Worm (Caenorhabditis elegans): Measurements from ENCODE around the gene tag-329.

Gene tag-329

ce11 chrV:9534621-9535020 is at the start of gene tag-329:
TSS of gene tag-329 (plus strand) at chrV:9534921.
- TF ChIP-seq hmbx-1 (tag; optimal IDR thresholded peaks at IDR 0.05) (no peak), ama-1 (optimal IDR thresholded peaks at IDR 0.05) (no peak), hnd-1 (tag; optimal IDR thresholded peaks at IDR 0.05) (no peak), hmg-4 (GFP tag; optimal IDR thresholded peaks at IDR 0.05) (no peak), sea-1 (GFP tag; conservative IDR thresholded peaks at IDR 0.05) (no peak), ceh-13 (GFP tag; optimal IDR thresholded peaks at IDR 0.05) (no peak), ceh-36 (tag; optimal IDR thresholded peaks at IDR 0.05) (no peak), aly-1 (tag; optimal IDR thresholded peaks at IDR 0.05) (no peak), pes-1 (GFP tag; IDR thresholded peaks at IDR 0.05) (no peak), tbx-37 (GFP tag; conservative IDR thresholded peaks at IDR 0.05) (no peak), ets-7 (tag; optimal IDR thresholded peaks at IDR 0.05) (no peak), scrt-1 (GFP tag; IDR thresholded peaks at IDR 0.05) (no peak), tbx-11 (GFP tag; IDR thresholded peaks at IDR 0.05) (no peak)

ce11 chrV:9485508-9485907 is 49.2 kb upstream of the tag-329 start:
- TF ChIP-seq tbx-37 (GFP tag; conservative IDR thresholded peaks at IDR 0.05) (no peak), ama-1 (optimal IDR thresholded peaks at IDR 0.05) (no peak), tbx-11 (GFP tag; IDR thresholded peaks at IDR 0.05) (no peak), ceh-36 (tag; optimal IDR thresholded peaks at IDR 0.05) (no peak), hnd-1 (tag; optimal IDR thresholded peaks at IDR 0.05) (no peak), tra-4 (tag; optimal IDR thresholded peaks at IDR 0.05) (no peak), hmg-4 (GFP tag; optimal IDR thresholded peaks at IDR 0.05) (no peak), ets-7 (tag; optimal IDR thresholded peaks at IDR 0.05) (no peak), ceh-13 (GFP tag; optimal IDR thresholded peaks at IDR 0.05) (no peak), flt-1 (GFP tag; IDR thresholded peaks at IDR 0.05) (no peak), pes-1 (GFP tag; IDR thresholded peaks at IDR 0.05) (no peak), F13C5.2 (tag; optimal IDR thresholded peaks at IDR 0.05) (no peak), hmbx-1 (tag; optimal IDR thresholded peaks at IDR 0.05) (no peak), sea-1 (GFP tag; conservative IDR thresholded peaks at IDR 0.05) (no peak), aly-1 (tag; optimal IDR thresholded peaks at IDR 0.05) (no peak), B0310.2 (tag; optimal IDR thresholded peaks at IDR 0.05) (no peak), scrt-1 (GFP tag; IDR thresholded peaks at IDR 0.05) (no peak)

DNA sequence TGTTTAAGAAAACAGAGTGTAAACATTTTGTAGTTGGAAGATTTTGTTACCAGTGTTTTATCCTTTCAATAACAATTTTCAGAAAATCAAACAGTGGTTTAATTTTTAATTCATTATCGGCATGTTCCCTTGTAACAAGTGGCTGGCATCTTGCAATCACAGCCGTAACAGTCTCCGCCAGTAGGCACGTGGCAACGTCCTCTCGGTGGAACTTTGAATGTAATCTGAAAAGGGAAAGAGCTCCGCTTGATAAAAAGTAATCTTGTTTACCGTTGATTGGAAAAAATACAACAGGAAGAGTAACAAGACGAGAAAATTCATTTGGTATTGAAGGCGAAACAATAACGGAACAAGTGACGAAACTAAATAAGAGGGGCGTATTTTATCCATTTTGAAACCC is 45.3 kb upstream of the tag-329 start, which contains the start of gene K06A4.10:
Gene K06A4.10 (minus strand): TSS at position 390 of the 400 bp plus-strand sequence.
- TF ChIP-seq F13C5.2 (tag; optimal IDR thresholded peaks at IDR 0.05) (no peak), sea-1 (GFP tag; conservative IDR thresholded peaks at IDR 0.05) (no peak), aly-1 (tag; optimal IDR thresholded peaks at IDR 0.05) (no peak), scrt-1 (GFP tag; IDR thresholded peaks at IDR 0.05) (no peak), ceh-36 (tag; optimal IDR thresholded peaks at IDR 0.05) (no peak), ama-1 (optimal IDR thresholded peaks at IDR 0.05) (no peak), hmbx-1 (tag; optimal IDR thresholded peaks at IDR 0.05) (no peak), tbx-37 (GFP tag; conservative IDR thresholded peaks at IDR 0.05) (no peak), ets-7 (tag; optimal IDR thresholded peaks at IDR 0.05) (no peak), tra-4 (tag; optimal IDR thresholded peaks at IDR 0.05) (no peak), tbx-11 (GFP tag; IDR thresholded peaks at IDR 0.05) (no peak), flt-1 (GFP tag; IDR thresholded peaks at IDR 0.05) (no peak), pes-1 (GFP tag; IDR thresholded peaks at IDR 0.05) (no peak)

DNA sequence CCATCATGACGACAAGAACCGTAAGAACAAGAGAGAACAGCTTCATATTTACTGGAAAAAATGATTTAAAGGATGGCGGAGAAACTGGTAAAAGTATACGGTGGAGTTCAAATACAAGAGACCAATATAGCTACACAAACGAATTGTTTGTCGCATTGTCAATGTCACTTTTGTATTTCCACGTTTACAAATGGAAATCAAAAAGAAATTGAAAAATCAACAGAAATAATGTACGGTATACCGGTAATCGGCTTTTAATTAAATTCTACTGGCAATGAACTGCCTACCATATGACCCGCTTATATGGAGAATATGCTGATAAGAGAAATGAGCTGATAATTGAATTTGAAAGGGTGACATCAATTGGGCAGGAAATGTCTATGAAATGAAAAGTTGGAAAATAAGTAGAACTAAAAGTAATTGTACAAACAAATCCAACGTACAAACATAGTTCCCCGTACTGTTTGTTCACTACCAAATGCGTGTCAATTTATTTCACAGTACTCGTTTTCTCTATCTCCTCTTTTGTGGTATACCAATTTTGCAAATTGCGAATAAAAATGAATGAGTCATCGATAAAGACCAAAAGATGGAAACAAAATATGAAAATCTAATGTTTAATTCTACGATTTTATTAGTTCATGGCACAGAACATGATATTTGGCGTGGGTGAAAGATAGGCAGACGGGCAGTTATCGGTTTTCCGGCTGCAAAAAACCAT is 43.1 kb upstream of the tag-329 start, which contains the start of gene K06A4.7:
Gene K06A4.7 (minus strand): TSS at position 51 of the 721 bp plus-strand sequence.
- no peak for TF ChIP-seq F13C5.2 (tag; optimal IDR thresholded peaks at IDR 0.05)
- TF ChIP-seq flt-1 (GFP tag; IDR thresholded peaks at IDR 0.05): no peak
- TF ChIP-seq hnd-1 (tag; optimal IDR thresholded peaks at IDR 0.05): no peak
- no peak for TF ChIP-seq aly-1 (tag; optimal IDR thresholded peaks at IDR 0.05)
- no peak for TF ChIP-seq ets-7 (tag; optimal IDR thresholded peaks at IDR 0.05)
- TF ChIP-seq sea-1 (GFP tag; conservative IDR thresholded peaks at IDR 0.05): no peak
- TF ChIP-seq hmg-4 (GFP tag; optimal IDR thresholded peaks at IDR 0.05): no peak
- TF ChIP-seq ceh-13 (GFP tag; optimal IDR thresholded peaks at IDR 0.05): no peak
- TF ChIP-seq pes-1 (GFP tag; IDR thresholded peaks at IDR 0.05): no peak
- no peak for TF ChIP-seq hmbx-1 (tag; optimal IDR thresholded peaks at IDR 0.05)
- TF ChIP-seq tbx-11 (GFP tag; IDR thresholded peaks at IDR 0.05): no peak
- TF ChIP-seq tra-4 (tag; optimal IDR thresholded peaks at IDR 0.05): no peak
- TF ChIP-seq tbx-37 (GFP tag; conservative IDR thresholded peaks at IDR 0.05): no peak
- no peak for TF ChIP-seq ama-1 (optimal IDR thresholded peaks at IDR 0.05)
- no peak for TF ChIP-seq ceh-36 (tag; optimal IDR thresholded peaks at IDR 0.05)
- TF ChIP-seq scrt-1 (GFP tag; IDR thresholded peaks at IDR 0.05): no peak

DNA sequence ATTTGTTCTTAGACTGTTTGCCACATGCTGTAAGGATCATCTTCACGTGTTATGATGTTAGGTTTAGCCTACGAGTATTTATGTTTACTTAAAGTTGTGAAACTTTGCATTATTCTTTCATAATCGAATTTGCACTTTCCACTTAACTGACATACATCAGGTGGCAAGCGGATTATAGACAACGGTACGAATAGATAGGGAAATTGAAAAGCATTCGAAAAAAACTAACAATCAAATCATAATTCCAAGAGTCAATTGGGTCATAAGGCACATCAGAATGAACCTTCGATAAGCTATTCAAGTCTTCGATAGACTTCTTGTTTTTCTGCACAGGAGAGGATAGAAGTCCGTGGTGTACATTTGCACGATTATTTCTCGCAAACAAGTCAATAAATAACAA is 42.3 kb upstream of the tag-329 start:
- no peak for TF ChIP-seq ama-1 (optimal IDR thresholded peaks at IDR 0.05)
- TF ChIP-seq scrt-1 (GFP tag; IDR thresholded peaks at IDR 0.05): no peak
- no peak for TF ChIP-seq hnd-1 (tag; optimal IDR thresholded peaks at IDR 0.05)

- TF ChIP-seq tbx-37 (GFP tag; conservative IDR thresholded peaks at IDR 0.05) (no peak), ceh-36 (tag; optimal IDR thresholded peaks at IDR 0.05) (no peak), hmg-4 (GFP tag; optimal IDR thresholded peaks at IDR 0.05) (no peak), aly-1 (tag; optimal IDR thresholded peaks at IDR 0.05) (no peak), hnd-1 (tag; optimal IDR thresholded peaks at IDR 0.05) (no peak), tbx-11 (GFP tag; IDR thresholded peaks at IDR 0.05) (no peak), ama-1 (optimal IDR thresholded peaks at IDR 0.05) (no peak), tra-4 (tag; optimal IDR thresholded peaks at IDR 0.05) (no peak), F13C5.2 (tag; optimal IDR thresholded peaks at IDR 0.05) (no peak), ets-7 (tag; optimal IDR thresholded peaks at IDR 0.05) (no peak), hmbx-1 (tag; optimal IDR thresholded peaks at IDR 0.05) (no peak), B0310.2 (tag; optimal IDR thresholded peaks at IDR 0.05) (no peak), ceh-13 (GFP tag; optimal IDR thresholded peaks at IDR 0.05) (no peak), scrt-1 (GFP tag; IDR thresholded peaks at IDR 0.05) (no peak), flt-1 (GFP tag; IDR thresholded peaks at IDR 0.05) (no peak), pes-1 (GFP tag; IDR thresholded peaks at IDR 0.05) (no peak), sea-1 (GFP tag; conservative IDR thresholded peaks at IDR 0.05) (no peak)
Observed at ce11 chrV:9496742-9497141, 38.0 kb upstream of the tag-329 start, which contains the start of gene gsnl-1. TSS of gene gsnl-1 (plus strand) at chrV:9497042.

- no peak for TF ChIP-seq tbx-11 (GFP tag; IDR thresholded peaks at IDR 0.05)
- TF ChIP-seq flt-1 (GFP tag; IDR thresholded peaks at IDR 0.05): no peak
- TF ChIP-seq ceh-36 (tag; optimal IDR thresholded peaks at IDR 0.05): no peak
- TF ChIP-seq F13C5.2 (tag; optimal IDR thresholded peaks at IDR 0.05): no peak
- no peak for TF ChIP-seq ets-7 (tag; optimal IDR thresholded peaks at IDR 0.05)
- TF ChIP-seq tbx-37 (GFP tag; conservative IDR thresholded peaks at IDR 0.05): no peak
Observed at ce11 chrV:9499295-9499694, 35.4 kb upstream of the tag-329 start.
